Worm (Caenorhabditis elegans): ENCODE results near the gene alp-1.

alp-1 gene

ce11 chrIV:8848983-8849382 lies 3.3 kb upstream of the alp-1 start:
- TF ChIP-seq unc-39 (tag; optimal IDR thresholded peaks at IDR 0.05): no peak
- TF ChIP-seq ceh-43 (GFP tag; optimal IDR thresholded peaks at IDR 0.05): no peak
- TF ChIP-seq snpc-4 (tag; optimal IDR thresholded peaks at IDR 0.05): no peak
- no peak for TF ChIP-seq flh-1 (GFP tag; optimal IDR thresholded peaks at IDR 0.05)
- TF ChIP-seq unc-62 (GFP tag; optimal IDR thresholded peaks at IDR 0.05): no peak
- no peak for TF ChIP-seq ceh-39 (tag; optimal IDR thresholded peaks at IDR 0.05)
- no peak for TF ChIP-seq ztf-11 (tag; optimal IDR thresholded peaks at IDR 0.05)
- no peak for TF ChIP-seq M03D4.4 (tag; optimal IDR thresholded peaks at IDR 0.05)
- no peak for TF ChIP-seq lin-13 (tag; optimal IDR thresholded peaks at IDR 0.05)
- no peak for TF ChIP-seq tbx-8 (GFP tag; optimal IDR thresholded peaks at IDR 0.05)
- no peak for TF ChIP-seq mab-5 (tag; optimal IDR thresholded peaks at IDR 0.05)
- no peak for TF ChIP-seq elt-1 (tag; optimal IDR thresholded peaks at IDR 0.05; ENCODE audit: borderline replicate concordance, insufficient read depth)
- TF ChIP-seq hlh-1 (tag; optimal IDR thresholded peaks at IDR 0.05): no peak

ce11 chrIV:8850807-8851206 lies 1.5 kb upstream of the alp-1 start:
- TF ChIP-seq ces-1 (GFP tag; optimal IDR thresholded peaks at IDR 0.05): no peak
- TF ChIP-seq ztf-11 (tag; optimal IDR thresholded peaks at IDR 0.05): no peak
- TF ChIP-seq unc-120 (tag; optimal IDR thresholded peaks at IDR 0.05; ENCODE audit: poor library complexity, severe bottlenecking): peak; percentile 53

- TF ChIP-seq ceh-43 (GFP tag; optimal IDR thresholded peaks at IDR 0.05) (no peak), cnd-1 (tag; optimal IDR thresholded peaks at IDR 0.05) (no peak), ham-2 (GFP tag; optimal IDR thresholded peaks at IDR 0.05) (peak; percentile 66)
Measured at ce11 chrIV:8853301-8853700, 1.0 kb downstream of the alp-1 start.

ce11 chrIV:8855963-8856362 lies 3.7 kb downstream of the alp-1 start, which contains the start of gene T11B7.5:
TSS of gene T11B7.5 (minus strand) at chrIV:8856063.
- TF ChIP-seq ceh-39 (tag; optimal IDR thresholded peaks at IDR 0.05) (no peak), blmp-1 (tag; optimal IDR thresholded peaks at IDR 0.05) (no peak), ces-1 (GFP tag; optimal IDR thresholded peaks at IDR 0.05) (no peak), ztf-11 (tag; optimal IDR thresholded peaks at IDR 0.05) (no peak)

- TF ChIP-seq mep-1 (tag; optimal IDR thresholded peaks at IDR 0.05): no peak
- TF ChIP-seq unc-62 (GFP tag; optimal IDR thresholded peaks at IDR 0.05): no peak
Measured at ce11 chrIV:8864672-8865071, 12.4 kb downstream of the alp-1 start.

- TF ChIP-seq elt-1 (tag; optimal IDR thresholded peaks at IDR 0.05; ENCODE audit: borderline replicate concordance, insufficient read depth) (no peak), nhr-12 (tag; optimal IDR thresholded peaks at IDR 0.05) (no peak), tbx-8 (GFP tag; optimal IDR thresholded peaks at IDR 0.05) (no peak), cnd-1 (tag; optimal IDR thresholded peaks at IDR 0.05) (no peak), lin-13 (tag; optimal IDR thresholded peaks at IDR 0.05) (no peak), ceh-43 (GFP tag; optimal IDR thresholded peaks at IDR 0.05) (no peak), nhr-76 (tag; optimal IDR thresholded peaks at IDR 0.05) (no peak), ceh-39 (tag; optimal IDR thresholded peaks at IDR 0.05) (no peak)
Measured at ce11 chrIV:8865343-8865742, 13.0 kb downstream of the alp-1 start, which contains the start of gene C09G9.1. TSS of gene C09G9.1 (minus strand) at chrIV:8865485.

ce11 chrIV:8866092-8866491 lies 13.8 kb downstream of the alp-1 start:
- TF ChIP-seq unc-120 (tag; optimal IDR thresholded peaks at IDR 0.05; ENCODE audit: poor library complexity, severe bottlenecking) (peak; percentile 81), unc-62 (GFP tag; optimal IDR thresholded peaks at IDR 0.05) (peak; percentile 69), ceh-39 (tag; optimal IDR thresholded peaks at IDR 0.05) (no peak)

- TF ChIP-seq nhr-76 (tag; optimal IDR thresholded peaks at IDR 0.05) (no peak), snpc-4 (tag; optimal IDR thresholded peaks at IDR 0.05) (no peak), flh-1 (GFP tag; optimal IDR thresholded peaks at IDR 0.05) (no peak), zip-8 (tag; optimal IDR thresholded peaks at IDR 0.05) (no peak), ceh-83 (GFP tag; optimal IDR thresholded peaks at IDR 0.05) (no peak), drap-1 (GFP tag; optimal IDR thresholded peaks at IDR 0.05) (no peak), tbx-8 (GFP tag; optimal IDR thresholded peaks at IDR 0.05) (no peak), ham-2 (GFP tag; optimal IDR thresholded peaks at IDR 0.05) (no peak), unc-62 (GFP tag; optimal IDR thresholded peaks at IDR 0.05) (no peak), ceh-43 (GFP tag; optimal IDR thresholded peaks at IDR 0.05) (no peak), pha-4 (tag; optimal IDR thresholded peaks at IDR 0.05) (no peak), sptf-1 (tag; optimal IDR thresholded peaks at IDR 0.05) (no peak), elt-1 (tag; optimal IDR thresholded peaks at IDR 0.05; ENCODE audit: borderline replicate concordance, insufficient read depth) (no peak), elt-3 (tag; optimal IDR thresholded peaks at IDR 0.05) (no peak), ztf-11 (tag; optimal IDR thresholded peaks at IDR 0.05) (no peak), nhr-28 (tag; optimal IDR thresholded peaks at IDR 0.05) (no peak)
Measured at ce11 chrIV:8867562-8867961, 15.3 kb downstream of the alp-1 start.
